Fruit fly (Drosophila melanogaster): ENCODE results near the gene DIP-iota.

DIP-iota gene

dm6 chr2L:6611374-6612005, 10.0 kb downstream of the DIP-iota start (continued):
- TF ChIP-seq E2f2 (GFP tag; IDR thresholded peaks at IDR 0.05) (peak; percentile 25; the same call in 1 of the 2 replicates), CG1792 (GFP tag; optimal IDR thresholded peaks at IDR 0.05) (no peak), Usf (GFP tag; optimal IDR thresholded peaks at IDR 0.05) (no peak), wek (GFP tag; optimal IDR thresholded peaks at IDR 0.05) (no peak), MESR4 (GFP tag; optimal IDR thresholded peaks at IDR 0.05) (no peak), GATAe (GFP tag; conservative IDR thresholded peaks at IDR 0.05) (no peak), gcm2 (GFP tag; optimal IDR thresholded peaks at IDR 0.05) (no peak), dmrt99B (tag; optimal IDR thresholded peaks at IDR 0.05) (peak; percentile 19), CG8281 (tag; optimal IDR thresholded peaks at IDR 0.05) (no peak), en (GFP tag; optimal IDR thresholded peaks at IDR 0.05) (no peak), NFAT (GFP tag; IDR thresholded peaks at IDR 0.05) (no peak), CG4328 (GFP tag; optimal IDR thresholded peaks at IDR 0.05) (no peak), CG13296 (GFP tag; optimal IDR thresholded peaks at IDR 0.05) (no peak)

dm6 chr2L:6610683-6611373, 10.7 kb downstream of the DIP-iota start, which contains the start of gene CG11050:
TSS of gene CG11050 (plus strand) at chr2L:6611011.
- TF ChIP-seq Mad (GFP tag; optimal IDR thresholded peaks at IDR 0.05) (peak; percentile 83), Hey (tag; optimal IDR thresholded peaks at IDR 0.05) (no peak), CG13624 (GFP tag; optimal IDR thresholded peaks at IDR 0.05) (peak; percentile 92), seq (GFP tag; IDR thresholded peaks at IDR 0.05) (0 out of 2 replicates have a peak, but pooled peaks have one; percentile 35), CG10209 (GFP tag; optimal IDR thresholded peaks at IDR 0.05) (peak; percentile 66), ewg (GFP tag; optimal IDR thresholded peaks at IDR 0.05) (peak; percentile 47), CG1602 (GFP tag; optimal IDR thresholded peaks at IDR 0.05) (peak; percentile 70), ERR (GFP tag; optimal IDR thresholded peaks at IDR 0.05) (peak; percentile 89), Dek (tag; optimal IDR thresholded peaks at IDR 0.05) (peak; percentile 85), Kr (GFP tag; optimal IDR thresholded peaks at IDR 0.05) (peak; percentile 90), mirr (GFP tag; optimal IDR thresholded peaks at IDR 0.05) (peak; percentile 50), dimm (GFP tag; IDR thresholded peaks at IDR 0.05) (no peak), pita (GFP tag; optimal IDR thresholded peaks at IDR 0.05) (peak; percentile 90), CG11696 (GFP tag; IDR thresholded peaks at IDR 0.05) (peak; percentile 61; the same call in 1 of the 2 replicates), CG11504 (tag; optimal IDR thresholded peaks at IDR 0.05) (peak; percentile 80), nau (GFP tag; optimal IDR thresholded peaks at IDR 0.05) (peak; percentile 20), az2 (GFP tag; optimal IDR thresholded peaks at IDR 0.05) (peak; percentile 83), CG8924 (tag; optimal IDR thresholded peaks at IDR 0.05) (peak; percentile 59), CG18262 (tag; optimal IDR thresholded peaks at IDR 0.05) (peak; percentile 69), NfI (GFP tag; optimal IDR thresholded peaks at IDR 0.05) (peak; percentile 70), CG2678 (tag; optimal IDR thresholded peaks at IDR 0.05) (peak; percentile 69), ara (GFP tag; IDR thresholded peaks at IDR 0.05) (peak; percentile 69), Abd-B (GFP tag; optimal IDR thresholded peaks at IDR 0.05) (no peak), zfh2 (GFP tag; optimal IDR thresholded peaks at IDR 0.05) (peak; percentile 83), CG3838 (GFP tag; optimal IDR thresholded peaks at IDR 0.05) (peak; percentile 31), twi (tag; optimal IDR thresholded peaks at IDR 0.05) (peak; percentile 48), CG4707 (GFP tag; optimal IDR thresholded peaks at IDR 0.05) (peak; percentile 66), pros (GFP tag; optimal IDR thresholded peaks at IDR 0.05) (no peak), pfk (GFP tag; optimal IDR thresholded peaks at IDR 0.05) (peak; percentile 23), sisA (GFP tag; IDR thresholded peaks at IDR 0.05) (peak; percentile 80), CG4424 (GFP tag; optimal IDR thresholded peaks at IDR 0.05) (peak; percentile 80), org-1 (GFP tag; optimal IDR thresholded peaks at IDR 0.05) (peak; percentile 55), luna (GFP tag; optimal IDR thresholded peaks at IDR 0.05) (peak; percentile 65), CG2202 (tag; optimal IDR thresholded peaks at IDR 0.05) (peak; percentile 35), cad (GFP tag; optimal IDR thresholded peaks at IDR 0.05) (no peak)
